Worm (Caenorhabditis elegans): ENCODE measurements around the gene mrpl-49.

ce11 chrV:12695155-12695554, 33.3 kb upstream of the mrpl-49 start, which contains the start of gene parn-1:
- TF ChIP-seq him-1 (tag; optimal IDR thresholded peaks at IDR 0.05) (no peak), W03F9.2 (tag; optimal IDR thresholded peaks at IDR 0.05) (no peak)

All from whole organism, L4/young adult.